Worm (Caenorhabditis elegans) whole organism, L1 larva: ENCODE results near the gene wee-1.3.

Source experiments
- C16A3.4 ChIP-seq: fragments of 150-350 bp; optimal IDR thresholded peaks from 2 replicates; lab custom pipeline; 2014; ENCODE audit warnings: missing biosample characterization, missing genetic modification characterization
- C34B4.2 ChIP-seq: sonication (generic microtip); optimal IDR thresholded peaks from 2 replicates; lab custom pipeline; 2017; ENCODE audit warnings: mild to moderate bottlenecking, missing genetic modification characterization, missing compliant biosample characterization
- Y116A8C.19 ChIP-seq: sonication (generic microtip); optimal IDR thresholded peaks from 2 replicates; lab custom pipeline; 2016; ENCODE audit warnings: missing compliant biosample characterization, missing genetic modification characterization, borderline replicate concordance
- aly-2 ChIP-seq: fragments of 150-350 bp; optimal IDR thresholded peaks from 2 replicates; lab custom pipeline; 2014; ENCODE audit warnings: missing biosample characterization, missing genetic modification characterization
- blmp-1 ChIP-seq: fragments of 150-350 bp; optimal IDR thresholded peaks from 2 replicates; lab custom pipeline; 2014; ENCODE audit warnings: missing biosample characterization, missing genetic modification characterization
- ceh-8 ChIP-seq: fragments of 200-800 bp; sonication (Bioruptor generic); optimal IDR thresholded peaks from 2 replicates; lab custom pipeline; 2018; ENCODE audit warnings: mild to moderate bottlenecking, missing genetic modification characterization, moderate library complexity, missing compliant biosample characterization
- ceh-82 ChIP-seq, 3 experiments: fragments of 150-350 bp in 1 of 3; sonication (generic microtip) in 2 of 3; optimal IDR thresholded peaks; 2 replicates each; lab custom pipeline; 2014 to 2017; ENCODE audit warnings: missing biosample characterization in 3 of 3, missing genetic modification characterization in 3 of 3
- ceh-88 ChIP-seq: fragments of 200-800 bp; sonication (Bioruptor generic); IDR thresholded peaks from 2 replicates; pipeline ENCODE4 v1.3.6; 2022; ENCODE audit warnings: missing genetic modification characterization, missing compliant biosample characterization
- ces-1 ChIP-seq: fragments of 150-350 bp; optimal IDR thresholded peaks from 2 replicates; lab custom pipeline; 2014; ENCODE audit warnings: missing biosample characterization, missing genetic modification reagents, missing genetic modification characterization
- dsc-1 ChIP-seq: sonication (generic microtip); optimal IDR thresholded peaks from 2 replicates; lab custom pipeline; 2016; ENCODE audit warnings: mild to moderate bottlenecking, missing genetic modification characterization, missing compliant biosample characterization
- efl-1 ChIP-seq, 4 experiments: fragments of 150-350 bp; optimal IDR thresholded peaks in 3 of 4; peaks in 1 of 4; 1 replicate in 1 of 4; 2 replicates in 3 of 4; lab custom pipeline; 2014; ENCODE audit warnings: missing biosample characterization in 2 of 4, missing genetic modification characterization in 2 of 4, missing genetic modification reagents in 2 of 4
- efl-3 ChIP-seq: fragments of 200-800 bp; sonication (Bioruptor generic); optimal IDR thresholded peaks from 2 replicates; lab custom pipeline; 2018; ENCODE audit warnings: mild to moderate bottlenecking, missing genetic modification characterization, missing compliant biosample characterization
- egl-13 ChIP-seq: sonication (generic microtip); optimal IDR thresholded peaks from 2 replicates; lab custom pipeline; 2016; ENCODE audit warnings: missing genotype, missing genetic modification reagents, missing genetic modification characterization, missing compliant biosample characterization
- egl-27 ChIP-seq, 2 experiments: fragments of 150-350 bp in 1 of 2; sonication (generic microtip); optimal IDR thresholded peaks; 3 replicates each; lab custom pipeline; 2017 to 2018; ENCODE audit warnings: missing biosample characterization in 2 of 2, missing genetic modification characterization in 2 of 2, missing genetic modification reagents in 2 of 2
- elt-3 ChIP-seq, 6 experiments: fragments of 150-350 bp in 1 of 6; sonication (generic microtip); optimal IDR thresholded peaks; 2 replicates each; lab custom pipeline; 2017 to 2018; ENCODE audit warnings: missing biosample characterization in 6 of 6, missing genetic modification characterization in 6 of 6, inconsistent platforms in 1 of 6
- fkh-10 ChIP-seq: sonication (generic microtip); optimal IDR thresholded peaks from 2 replicates; lab custom pipeline; 2017; ENCODE audit warnings: missing biosample characterization, missing genetic modification reagents, missing genetic modification characterization
- fos-1 ChIP-seq: fragments of 150-350 bp; optimal IDR thresholded peaks from 2 replicates; lab custom pipeline; 2014; ENCODE audit warnings: missing biosample characterization, missing genetic modification characterization
- hlh-17 ChIP-seq: fragments of 200-800 bp; sonication (Bioruptor generic); optimal IDR thresholded peaks from 2 replicates; lab custom pipeline; 2018; ENCODE audit warnings: missing genetic modification characterization, mild to moderate bottlenecking, missing compliant biosample characterization, moderate library complexity, borderline replicate concordance
- jun-1 ChIP-seq: fragments of 150-350 bp; optimal IDR thresholded peaks from 2 replicates; lab custom pipeline; 2014; ENCODE audit warnings: missing biosample characterization, missing genetic modification reagents, missing genetic modification characterization
- lin-14 ChIP-seq: fragments of 200-800 bp; sonication (Bioruptor generic); optimal IDR thresholded peaks from 2 replicates; lab custom pipeline; 2018; ENCODE audit warnings: mild to moderate bottlenecking, missing genetic modification characterization, moderate library complexity, missing compliant biosample characterization
- lin-15B ChIP-seq: fragments of 150-350 bp; sonication (generic microtip); optimal IDR thresholded peaks from 3 replicates; lab custom pipeline; 2014; ENCODE audit warnings: missing biosample characterization, missing genetic modification characterization
- lir-3 ChIP-seq: sonication (generic microtip); optimal IDR thresholded peaks from 2 replicates; lab custom pipeline; 2016; ENCODE audit warnings: mild to moderate bottlenecking, missing genetic modification characterization, moderate library complexity, missing compliant biosample characterization; ENCODE audit not compliant: poor library complexity
- nhr-12 ChIP-seq: sonication (generic microtip); optimal IDR thresholded peaks from 2 replicates; lab custom pipeline; 2017; ENCODE audit warnings: missing biosample characterization, missing genetic modification characterization
- nhr-19 ChIP-seq: fragments of 200-800 bp; sonication (Bioruptor generic); conservative IDR thresholded peaks from 2 replicates; pipeline ENCODE4 v1.3.6; 2022; ENCODE audit warnings: missing genetic modification characterization, missing compliant biosample characterization
- nhr-20 ChIP-seq: sonication (generic microtip); optimal IDR thresholded peaks from 2 replicates; lab custom pipeline; 2016; ENCODE audit warnings: mild to moderate bottlenecking, missing genetic modification characterization, missing compliant biosample characterization
- nhr-237 ChIP-seq: fragments of 150-350 bp; optimal IDR thresholded peaks from 2 replicates; lab custom pipeline; 2014; ENCODE audit warnings: missing biosample characterization, missing genetic modification characterization
- nhr-47 ChIP-seq: sonication (generic microtip); optimal IDR thresholded peaks from 2 replicates; lab custom pipeline; 2016; ENCODE audit warnings: mild to moderate bottlenecking, missing genetic modification characterization, moderate library complexity, missing compliant biosample characterization
- nhr-71 ChIP-seq: sonication (generic microtip); optimal IDR thresholded peaks from 2 replicates; lab custom pipeline; 2016; ENCODE audit warnings: mild to moderate bottlenecking, missing genetic modification characterization, moderate library complexity, missing compliant biosample characterization
- nhr-76 ChIP-seq: sonication (generic microtip); optimal IDR thresholded peaks from 2 replicates; lab custom pipeline; 2017; ENCODE audit warnings: missing biosample characterization, missing genetic modification characterization
- nhr-84 ChIP-seq: sonication (generic microtip); optimal IDR thresholded peaks from 2 replicates; lab custom pipeline; 2017; ENCODE audit warnings: missing biosample characterization, missing genetic modification characterization
- pax-3 ChIP-seq: fragments of 200-800 bp; sonication (Bioruptor generic); optimal IDR thresholded peaks from 2 replicates; lab custom pipeline; 2018; ENCODE audit warnings: mild to moderate bottlenecking, missing genetic modification characterization, moderate library complexity, missing compliant biosample characterization
- pqm-1 ChIP-seq: sonication (generic microtip); optimal IDR thresholded peaks from 3 replicates; lab custom pipeline; 2017; ENCODE audit warnings: missing biosample characterization, missing genetic modification characterization
- rnt-1 ChIP-seq: sonication (generic microtip); optimal IDR thresholded peaks from 2 replicates; lab custom pipeline; 2016; ENCODE audit warnings: mild to moderate bottlenecking, missing genetic modification characterization, moderate library complexity, missing compliant biosample characterization
- tbx-2 ChIP-seq: sonication (generic microtip); optimal IDR thresholded peaks from 2 replicates; lab custom pipeline; 2016; ENCODE audit warnings: missing genetic modification characterization, missing compliant biosample characterization
- tlp-1 ChIP-seq: fragments of 150-350 bp; optimal IDR thresholded peaks from 2 replicates; lab custom pipeline; 2014; ENCODE audit warnings: missing biosample characterization, missing genetic modification characterization
- unc-30 ChIP-seq: sonication (generic microtip); optimal IDR thresholded peaks from 2 replicates; lab custom pipeline; 2017; ENCODE audit warnings: missing biosample characterization, missing genetic modification characterization
- unc-62 ChIP-seq: fragments of 150-350 bp; optimal IDR thresholded peaks from 2 replicates; lab custom pipeline; 2014; ENCODE audit warnings: missing biosample characterization, missing genetic modification reagents, missing genetic modification characterization
- unc-86 ChIP-seq: sonication (generic microtip); optimal IDR thresholded peaks from 2 replicates; lab custom pipeline; 2016; ENCODE audit warnings: missing genetic modification characterization, missing compliant biosample characterization
- unc-98 ChIP-seq: fragments of 200-800 bp; sonication (Bioruptor generic); IDR thresholded peaks from 2 replicates; pipeline ENCODE4 v1.3.6; 2022; ENCODE audit warnings: missing genetic modification characterization, missing compliant biosample characterization
- vab-15 ChIP-seq: sonication (generic microtip); optimal IDR thresholded peaks from 2 replicates; lab custom pipeline; 2017; ENCODE audit warnings: missing genotype, mild to moderate bottlenecking, missing genetic modification characterization, missing compliant biosample characterization

wee-1.3 gene

ce11 chrII:9757651-9758282 lies 41.5 kb upstream of the wee-1.3 start, which contains the start of gene shk-1 (continued):
- TF ChIP-seq ceh-8 (GFP tag; lab: Kevin White, UChicago) (no peak), hlh-17 (GFP tag; lab: Kevin White, UChicago) (no peak), ceh-82 (tag; optimal IDR thresholded peaks at IDR 0.05; lab: Kevin White, UChicago) (no peak), tlp-1 (no peak), C16A3.4 (no peak), unc-30 (tag; lab: Kevin White, UChicago) (no peak), fos-1 (tag; lab: Kevin White, UChicago) (no peak), tbx-2 (tag; lab: Kevin White, UChicago) (no peak), unc-86 (tag; lab: Kevin White, UChicago) (no peak), nhr-47 (tag; lab: Kevin White, UChicago) (no peak), pqm-1 (tag; lab: Kevin White, UChicago) (no peak), efl-3 (GFP tag; lab: Kevin White, UChicago) (no peak), unc-98 (GFP tag; lab: Robert Waterston, UW) (no peak), nhr-84 (tag; lab: Kevin White, UChicago) (no peak), pax-3 (no peak), C34B4.2 (no peak), nhr-19 (GFP tag; lab: Robert Waterston, UW) (peak; percentile 17; the same call in 1 of the 2 replicates), Y116A8C.19 (no peak), nhr-76 (tag; lab: Kevin White, UChicago) (no peak), ceh-88 (GFP tag; lab: Robert Waterston, UW) (no peak), fkh-10 (GFP tag; lab: Kevin White, UChicago) (no peak), nhr-20 (tag; lab: Kevin White, UChicago) (peak; percentile 21)

- TF ChIP-seq vab-15 (tag; lab: Kevin White, UChicago) (no peak), nhr-12 (tag; lab: Kevin White, UChicago) (no peak), egl-27 (tag; optimal IDR thresholded peaks at IDR 0.05; lab: Kevin White, UChicago) (no peak), aly-2 (tag; lab: Kevin White, UChicago) (no peak), nhr-237 (tag; lab: Kevin White, UChicago) (no peak), nhr-47 (tag; lab: Kevin White, UChicago) (peak; percentile 11), dsc-1 (tag; lab: Kevin White, UChicago) (peak; percentile 92), egl-13 (tag; lab: Kevin White, UChicago) (peak; percentile 19), pax-3 (no peak), lin-14 (GFP tag; lab: Kevin White, UChicago) (peak; percentile 41), C16A3.4 (no peak), rnt-1 (tag; lab: Kevin White, UChicago) (no peak), nhr-71 (peak; percentile 35), unc-86 (tag; lab: Kevin White, UChicago) (peak; percentile 64)
Observed at ce11 chrII:9755425-9755824, 39.2 kb upstream of the wee-1.3 start.

ce11 chrII:9753730-9754129 lies 37.5 kb upstream of the wee-1.3 start, which contains the start of gene ZK1321.1:
Gene ZK1321.1 (plus strand): TSS chrII:9754030.
- TF ChIP-seq lin-14 (GFP tag; lab: Kevin White, UChicago) = no peak
- no peak for TF ChIP-seq efl-1 (optimal IDR thresholded peaks at IDR 0.05; lab: Kevin White, UChicago)
- TF ChIP-seq efl-1 (GFP tag; optimal IDR thresholded peaks at IDR 0.05 in 1 of 2; lab: Kevin White, UChicago) = peak in 1 of 2 experiments; percentile 13

- TF ChIP-seq nhr-20 (tag; lab: Kevin White, UChicago) (peak; percentile 52), C34B4.2 (no peak), lin-14 (GFP tag; lab: Kevin White, UChicago) (peak; percentile 49), jun-1 (tag; lab: Kevin White, UChicago) (no peak), ces-1 (GFP tag; lab: Kevin White, UChicago) (no peak), nhr-76 (tag; lab: Kevin White, UChicago) (no peak), lin-15B (tag; lab: Kevin White, UChicago) (no peak), lir-3 (tag; lab: Kevin White, UChicago) (no peak), elt-3 (tag; optimal IDR thresholded peaks at IDR 0.05; lab: Kevin White, UChicago) (peak in 2 of 6 experiments; percentile 61 to 81), nhr-71 (peak; percentile 7), unc-62 (GFP tag; lab: Kevin White, UChicago) (no peak), blmp-1 (peak; percentile 43), egl-27 (tag; optimal IDR thresholded peaks at IDR 0.05; lab: Kevin White, UChicago) (no peak)
- TF ChIP-seq, all 84 proteins: peak for 5
Observed at ce11 chrII:9753056-9753455, 36.8 kb upstream of the wee-1.3 start, which contains the start of gene Y53C12B.7. Gene Y53C12B.7 (minus strand): TSS chrII:9753218.
